Fruit fly (Drosophila melanogaster): ENCODE results near the gene Ilp2.

The Ilp2 gene

dm6 chr3L:9836524-9837047 lies 37.1 kb downstream of the Ilp2 start, which contains the start of gene I-2 (continued):
- TF ChIP-seq Doc2 (GFP tag; IDR thresholded peaks at IDR 0.05) (no peak), dpn (GFP tag; optimal IDR thresholded peaks at IDR 0.05) (peak in 1 of 2 experiments; percentile 25), CG34422 (GFP tag; IDR thresholded peaks at IDR 0.05) (peak; percentile 40; the same call in 1 of the 3 replicates), MBD-R2 (GFP tag; IDR thresholded peaks at IDR 0.05) (peak; percentile 84), CG6791 (GFP tag; IDR thresholded peaks at IDR 0.05; ENCODE audit: partially characterized antibody) (peak; percentile 88), pros (GFP tag; optimal IDR thresholded peaks at IDR 0.05) (no peak), gro (GFP tag; optimal IDR thresholded peaks at IDR 0.05) (peak; percentile 61), dan (GFP tag; IDR thresholded peaks at IDR 0.05) (no peak), CG4424 (GFP tag; optimal IDR thresholded peaks at IDR 0.05) (no peak), crp (GFP tag; optimal IDR thresholded peaks at IDR 0.05) (peak in 1 of 2 experiments; percentile 41), Sry-δ (GFP tag; optimal IDR thresholded peaks at IDR 0.05) (peak; percentile 98), HmgZ (tag; optimal IDR thresholded peaks at IDR 0.05) (peak; percentile 51), fd3F (GFP tag; optimal IDR thresholded peaks at IDR 0.05) (no peak), CG1529 (GFP tag; optimal IDR thresholded peaks at IDR 0.05) (no peak), CG11247 (GFP tag; IDR thresholded peaks at IDR 0.05) (no peak), Myb (GFP tag; optimal IDR thresholded peaks at IDR 0.05) (peak; percentile 49), CG14710 (tag; optimal IDR thresholded peaks at IDR 0.05) (peak; percentile 59), CG3838 (GFP tag; optimal IDR thresholded peaks at IDR 0.05) (no peak), sna (GFP tag; IDR thresholded peaks at IDR 0.05; ENCODE audit: partially characterized antibody) (peak; percentile 58), mam (GFP tag; optimal IDR thresholded peaks at IDR 0.05) (no peak), CG17568 (GFP tag; optimal IDR thresholded peaks at IDR 0.05) (no peak), jigr1 (GFP tag; IDR thresholded peaks at IDR 0.05) (peak; percentile 30; the same call in 1 of the 3 replicates), D (optimal IDR thresholded peaks at IDR 0.05) (no peak), D (GFP tag; optimal IDR thresholded peaks at IDR 0.05) (no peak), TFAM (GFP tag; optimal IDR thresholded peaks at IDR 0.05) (no peak), Bgb (GFP tag; IDR thresholded peaks at IDR 0.05; ENCODE audit: partially characterized antibody) (peak; percentile 91), CG9817 (tag; optimal IDR thresholded peaks at IDR 0.05) (no peak), CG2120 (GFP tag; optimal IDR thresholded peaks at IDR 0.05) (peak; percentile 54), Bteb2 (GFP tag; optimal IDR thresholded peaks at IDR 0.05) (no peak), BEAF-32 (GFP tag; optimal IDR thresholded peaks at IDR 0.05) (peak; percentile 84), Hr78 (GFP tag; optimal IDR thresholded peaks at IDR 0.05) (peak in 1 of 2 experiments; percentile 13), gsb (GFP tag; IDR thresholded peaks at IDR 0.05) (no peak), CG2129 (GFP tag; IDR thresholded peaks at IDR 0.05; ENCODE audit: partially characterized antibody) (peak; percentile 60), CG12299 (tag; optimal IDR thresholded peaks at IDR 0.05) (no peak), CG4617 (GFP tag; optimal IDR thresholded peaks at IDR 0.05; ENCODE audit: borderline replicate concordance) (peak; percentile 75), CG4404 (GFP tag; IDR thresholded peaks at IDR 0.05) (no peak), NC2β (GFP tag; optimal IDR thresholded peaks at IDR 0.05) (peak; percentile 8), vvl (GFP tag; IDR thresholded peaks at IDR 0.05) (peak; percentile 29; the same call in 1 of the 2 replicates)

DNA sequence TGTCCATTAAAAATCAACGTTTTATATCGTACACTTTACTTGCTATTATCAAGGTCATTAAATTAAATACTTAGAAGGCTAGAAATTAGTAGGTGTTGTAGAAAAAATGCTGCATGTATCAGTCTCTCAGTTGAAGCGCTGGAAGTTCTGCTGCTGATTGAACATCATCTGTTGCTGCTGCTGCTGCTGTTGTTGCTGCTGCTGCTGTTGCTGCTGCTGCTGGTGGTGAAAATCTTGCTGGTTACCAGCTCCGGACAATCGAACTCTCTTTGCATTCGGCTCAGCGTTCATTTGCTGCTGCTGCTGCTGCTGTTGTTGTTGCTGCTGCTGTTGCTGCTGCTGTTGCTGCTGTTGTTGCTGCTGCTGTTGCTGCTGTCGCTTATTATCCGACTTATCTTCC lies 37.6 kb downstream of the Ilp2 start:
- TF ChIP-seq gfzf (GFP tag; optimal IDR thresholded peaks at IDR 0.05): peak; percentile 1
- no peak for TF ChIP-seq fd96Cb (tag; optimal IDR thresholded peaks at IDR 0.05)
- TF ChIP-seq unc-4 (GFP tag; IDR thresholded peaks at IDR 0.05; ENCODE audit: partially characterized antibody): peak; percentile 2; the same call in 1 of the 2 replicates
- peak in 1 of 2 experiments; percentile 51 for TF ChIP-seq Dfd (GFP tag; optimal IDR thresholded peaks at IDR 0.05)
- TF ChIP-seq amos (GFP tag; IDR thresholded peaks at IDR 0.05; ENCODE audit: partially characterized antibody): no peak
- TF ChIP-seq CG4360 (GFP tag; IDR thresholded peaks at IDR 0.05): 0 out of 2 replicates have a peak, but pooled peaks have one; percentile 15
- no peak for TF ChIP-seq CG10462 (GFP tag; optimal IDR thresholded peaks at IDR 0.05)
